Fruit fly (Drosophila melanogaster): ENCODE results near the gene cact.

Gene cact

dm6 chr2L:16352585-16353580 lies 26.9 kb upstream of the cact start, which contains the start of the genes Hyls1, chif and CG4455 (continued):
- TF ChIP-seq Jarid2 (GFP tag; optimal IDR thresholded peaks at IDR 0.05) (peak; percentile 16), ap (GFP tag; IDR thresholded peaks at IDR 0.05) (no peak), Trl (optimal IDR thresholded peaks at IDR 0.05) (no peak), Trl (GFP tag; optimal IDR thresholded peaks at IDR 0.05) (no peak), CG12236 (GFP tag; optimal IDR thresholded peaks at IDR 0.05) (no peak), CG33557 (GFP tag; optimal IDR thresholded peaks at IDR 0.05) (peak; percentile 27), D (optimal IDR thresholded peaks at IDR 0.05) (peak; percentile 67), D (GFP tag; optimal IDR thresholded peaks at IDR 0.05) (peak; percentile 40), CG3838 (GFP tag; optimal IDR thresholded peaks at IDR 0.05) (peak; percentile 17), Ada2b (GFP tag; IDR thresholded peaks at IDR 0.05) (no peak), CG8478 (optimal IDR thresholded peaks at IDR 0.05) (no peak), CG11723 (GFP tag; optimal IDR thresholded peaks at IDR 0.05) (peak; percentile 32), Blimp-1 (GFP tag; optimal IDR thresholded peaks at IDR 0.05) (peak; percentile 17), chm (GFP tag; IDR thresholded peaks at IDR 0.05) (no peak), zen (tag; optimal IDR thresholded peaks at IDR 0.05) (no peak), ind (GFP tag; optimal IDR thresholded peaks at IDR 0.05) (peak; percentile 56), CG13296 (GFP tag; optimal IDR thresholded peaks at IDR 0.05) (no peak), jing (GFP tag; optimal IDR thresholded peaks at IDR 0.05) (no peak), ash1 (GFP tag; optimal IDR thresholded peaks at IDR 0.05) (no peak), CG2712 (tag; optimal IDR thresholded peaks at IDR 0.05) (peak; percentile 73), crp (GFP tag; optimal IDR thresholded peaks at IDR 0.05) (no peak), CG9876 (GFP tag; optimal IDR thresholded peaks at IDR 0.05) (no peak), zen2 (GFP tag; IDR thresholded peaks at IDR 0.05; ENCODE audit: partially characterized antibody) (peak; percentile 54; the same call in 1 of the 3 replicates), Dfd (GFP tag; optimal IDR thresholded peaks at IDR 0.05) (no peak), gsb-n (tag; optimal IDR thresholded peaks at IDR 0.05) (peak; percentile 48), Poxn (GFP tag; IDR thresholded peaks at IDR 0.05) (no peak), Sry-β (GFP tag; optimal IDR thresholded peaks at IDR 0.05) (peak; percentile 34), pzg (GFP tag; optimal IDR thresholded peaks at IDR 0.05) (peak; percentile 51), CG6854 (GFP tag; optimal IDR thresholded peaks at IDR 0.05) (no peak), CG5953 (GFP tag; IDR thresholded peaks at IDR 0.05) (no peak), Bteb2 (GFP tag; optimal IDR thresholded peaks at IDR 0.05) (no peak), rib (GFP tag; IDR thresholded peaks at IDR 0.05) (no peak), CG2678 (tag; optimal IDR thresholded peaks at IDR 0.05) (peak; percentile 63), klu (GFP tag; IDR thresholded peaks at IDR 0.05) (no peak), CG1529 (GFP tag; optimal IDR thresholded peaks at IDR 0.05) (peak; percentile 29), cg (GFP tag; optimal IDR thresholded peaks at IDR 0.05) (no peak), CG15601 (tag; optimal IDR thresholded peaks at IDR 0.05) (peak; percentile 59), CG7786 (GFP tag; optimal IDR thresholded peaks at IDR 0.05) (no peak), CG2202 (tag; optimal IDR thresholded peaks at IDR 0.05) (no peak), cato (GFP tag; optimal IDR thresholded peaks at IDR 0.05; ENCODE audit: borderline replicate concordance) (no peak), CoRest (tag; optimal IDR thresholded peaks at IDR 0.05) (peak; percentile 78), Ets97D (GFP tag; optimal IDR thresholded peaks at IDR 0.05) (peak; percentile 26), CG15514 (GFP tag; optimal IDR thresholded peaks at IDR 0.05) (peak; percentile 32), CG14441 (GFP tag; IDR thresholded peaks at IDR 0.05) (no peak), HLH4C (GFP tag; IDR thresholded peaks at IDR 0.05; ENCODE audit: partially characterized antibody) (peak; percentile 93), hkb (optimal IDR thresholded peaks at IDR 0.05) (peak; percentile 82), hkb (GFP tag; IDR thresholded peaks at IDR 0.05) (no peak), Nf-YA (GFP tag; IDR thresholded peaks at IDR 0.05) (no peak), stwl (tag; optimal IDR thresholded peaks at IDR 0.05) (peak; percentile 71)

All from whole organism, embryonic.